Worm (Caenorhabditis elegans): ENCODE measurements around the gene Y75B8A.39.

DNA sequence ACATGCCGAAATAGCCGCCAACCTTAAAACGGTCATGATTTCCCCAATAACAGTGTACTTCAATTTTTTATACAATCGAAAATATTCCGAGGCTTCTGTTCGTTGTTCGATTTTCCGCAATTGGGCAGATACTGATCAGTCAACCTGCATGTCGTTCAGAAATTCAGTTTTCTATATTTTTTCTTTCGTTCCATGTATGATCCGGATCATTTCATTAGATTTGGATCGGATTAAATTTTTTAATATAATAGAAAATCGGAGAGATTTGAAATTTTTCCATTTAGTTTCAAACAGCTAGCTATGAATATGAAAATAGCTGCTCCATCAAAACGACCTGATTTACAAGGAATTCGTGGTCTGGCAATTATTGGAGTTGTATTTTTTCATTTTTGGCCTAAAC lies 2.2 kb downstream of the Y75B8A.39 start, which contains the start of gene Y75B8A.37:
- TF ChIP-seq tab-1 (GFP tag; IDR thresholded peaks at IDR 0.05) (no peak), ref-1 (GFP tag; conservative IDR thresholded peaks at IDR 0.05) (no peak), ztf-23 (GFP tag; IDR thresholded peaks at IDR 0.05) (no peak), flt-1 (GFP tag; IDR thresholded peaks at IDR 0.05) (no peak), ztf-29 (GFP tag; IDR thresholded peaks at IDR 0.05) (no peak)

All from whole organism, midembryonic.